Worm (Caenorhabditis elegans): ENCODE data around the gene K08C7.1.

K08C7.1 gene

DNA sequence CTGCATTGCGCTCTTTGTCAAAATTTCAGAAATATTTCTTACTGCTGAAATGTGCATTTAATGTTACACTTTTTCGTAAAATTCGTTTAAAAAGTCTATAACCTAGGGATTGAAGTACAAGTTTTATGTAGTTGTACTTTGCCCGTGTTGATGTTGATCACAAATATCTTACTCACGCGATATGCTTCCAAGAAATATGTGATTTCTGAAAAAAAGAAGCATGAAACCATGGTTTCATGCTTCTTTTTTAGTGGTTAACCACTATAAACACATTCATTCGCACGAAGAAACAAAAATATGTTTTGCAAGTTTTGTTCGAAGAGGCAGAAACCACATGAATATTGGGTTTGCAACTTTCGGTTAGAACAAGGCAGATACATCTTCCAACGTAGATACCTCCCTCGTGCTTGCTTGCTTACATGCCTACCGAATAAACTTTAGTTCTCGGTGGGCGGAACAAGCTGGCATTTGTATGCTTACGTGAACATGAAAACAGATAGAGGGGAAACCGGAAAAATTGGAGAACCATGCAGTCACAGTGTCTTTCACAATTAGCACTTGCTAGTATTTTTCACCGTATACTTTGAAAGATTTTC, 32.5 kb downstream of the K08C7.1 start, which contains the start of gene R102.3:
R102.3 (plus strand) TSS at position 546 of the 596 bp plus-strand sequence.
- peak; percentile 22 for TF ChIP-seq sox-4 (tag; optimal IDR thresholded peaks at IDR 0.05)
- peak; percentile 73 for TF ChIP-seq fkh-8 (tag; optimal IDR thresholded peaks at IDR 0.05)
- peak; percentile 41 for TF ChIP-seq nhr-47 (tag; optimal IDR thresholded peaks at IDR 0.05)
- peak; percentile 59 for TF ChIP-seq nhr-71 (tag; optimal IDR thresholded peaks at IDR 0.05)
- TF ChIP-seq lin-35 (GFP tag; optimal IDR thresholded peaks at IDR 0.05) = no peak
- TF ChIP-seq nhr-20 (tag; optimal IDR thresholded peaks at IDR 0.05) = no peak

DNA sequence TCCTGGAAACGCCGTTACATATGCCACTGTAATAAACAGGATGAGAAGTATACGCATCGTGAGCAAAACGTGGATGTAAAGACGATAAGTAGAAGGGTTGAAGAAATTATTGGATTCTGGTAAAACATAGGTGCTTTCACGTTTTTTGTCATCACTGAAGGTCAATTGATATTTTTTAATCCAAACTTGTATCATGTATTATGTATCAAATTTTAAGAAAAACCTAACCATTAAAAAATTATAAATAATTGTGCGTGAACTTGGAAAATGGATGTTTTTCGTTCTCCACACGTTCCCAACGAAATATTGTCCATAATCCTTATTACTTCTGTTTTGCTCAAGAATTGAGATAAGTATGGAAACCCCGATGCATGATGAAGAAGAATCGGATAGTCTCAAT, 33.5 kb downstream of the K08C7.1 start, which contains the start of gene R102.8:
R102.8 (minus strand) TSS at position 101 of the 400 bp plus-strand sequence.
- TF ChIP-seq nhr-20 (tag; optimal IDR thresholded peaks at IDR 0.05) = no peak

DNA sequence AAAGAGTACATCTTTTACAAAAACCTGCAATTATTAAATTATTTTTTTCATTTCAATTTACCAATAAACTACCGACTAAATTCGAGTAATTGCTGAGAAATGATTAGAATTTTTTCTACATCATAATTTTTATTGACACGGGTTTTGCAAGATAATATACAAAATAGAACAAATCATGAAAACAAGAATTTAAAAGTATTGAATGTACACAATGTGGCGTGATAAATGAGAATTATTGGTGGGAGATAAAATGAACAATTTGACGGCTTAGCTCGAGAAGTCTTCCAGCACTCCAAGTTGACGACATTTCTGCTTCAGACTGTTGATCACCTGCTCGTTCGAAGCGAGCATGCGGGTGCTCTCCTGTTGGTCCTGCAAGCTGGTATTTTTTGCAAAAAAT, 38.6 kb downstream of the K08C7.1 start, which contains the start of gene R102.4:
R102.4 (minus strand) TSS at position 101 of the 400 bp plus-strand sequence.
- TF ChIP-seq lin-35 (GFP tag; optimal IDR thresholded peaks at IDR 0.05) (no peak), nhr-85 (tag) (no peak), nhr-19 (GFP tag; conservative IDR thresholded peaks at IDR 0.05) (no peak), lin-39 (tag; optimal IDR thresholded peaks at IDR 0.05) (no peak), ztf-11 (tag; optimal IDR thresholded peaks at IDR 0.05) (no peak), egl-27 (tag; optimal IDR thresholded peaks at IDR 0.05) (no peak), sup-37 (GFP tag; optimal IDR thresholded peaks at IDR 0.05) (no peak), efl-3 (GFP tag; optimal IDR thresholded peaks at IDR 0.05) (no peak), efl-1 (optimal IDR thresholded peaks at IDR 0.05) (no peak), efl-1 (GFP tag; optimal IDR thresholded peaks at IDR 0.05 in 1 of 2) (no peak), F16B12.6 (tag; optimal IDR thresholded peaks at IDR 0.05) (no peak), lin-13 (GFP tag; optimal IDR thresholded peaks at IDR 0.05) (no peak), pag-3 (tag; optimal IDR thresholded peaks at IDR 0.05; ENCODE audit: borderline replicate concordance, insufficient read depth) (no peak), alr-1 (tag; optimal IDR thresholded peaks at IDR 0.05; ENCODE audit: borderline replicate concordance) (no peak), lin-14 (GFP tag; optimal IDR thresholded peaks at IDR 0.05) (no peak), ztf-4 (tag; optimal IDR thresholded peaks at IDR 0.05) (no peak)

DNA sequence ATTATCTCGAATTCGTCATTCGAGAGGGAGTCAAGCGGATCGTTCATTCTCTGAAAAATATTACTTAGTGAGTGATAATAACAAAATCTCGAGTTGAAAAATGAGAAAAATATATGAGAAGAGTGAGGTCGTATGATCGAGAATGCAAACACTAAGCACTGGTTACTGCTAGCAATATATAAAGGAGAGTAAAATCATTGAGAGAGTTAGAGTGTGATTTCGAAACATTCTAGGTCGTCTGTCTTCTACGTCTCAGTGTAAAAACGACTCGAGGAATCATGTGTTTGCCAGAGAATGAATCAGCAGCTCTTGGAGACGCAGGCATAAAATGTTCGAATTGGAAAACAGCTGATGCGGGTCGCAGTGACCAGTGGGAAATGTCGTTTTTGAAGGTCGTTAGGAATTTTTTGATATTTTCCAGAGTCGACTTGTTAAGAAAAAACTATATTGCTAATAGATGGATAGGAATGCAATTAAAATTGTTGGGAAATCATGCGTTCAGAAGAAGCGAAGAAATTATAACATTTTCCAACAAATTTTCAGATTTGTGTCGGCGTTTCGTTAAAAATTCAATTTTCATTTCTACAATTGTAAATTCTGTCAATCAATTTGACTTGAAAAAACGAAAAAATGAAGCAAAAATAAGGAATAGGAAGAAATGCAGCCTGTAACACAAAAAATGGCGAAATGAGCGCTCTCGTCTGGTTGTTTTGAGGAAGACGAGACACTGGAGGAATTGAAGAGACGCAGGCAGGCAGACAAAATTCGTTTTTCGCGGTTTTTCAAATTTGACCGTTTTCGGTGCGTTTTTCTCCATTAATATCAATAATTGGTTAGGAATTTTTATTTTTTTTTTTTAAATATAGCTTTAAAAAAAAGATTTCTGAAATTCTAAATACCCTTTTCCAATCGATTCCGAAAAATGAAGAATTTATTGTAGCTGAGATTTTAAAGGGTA, 40.7 kb downstream of the K08C7.1 start, which contains the start of gene allo-1:
allo-1 (minus strand) TSS at position 51 of the 958 bp plus-strand sequence.
- TF ChIP-seq ama-1 (optimal IDR thresholded peaks at IDR 0.05) = no peak
- no peak for TF ChIP-seq sup-37 (GFP tag; optimal IDR thresholded peaks at IDR 0.05)
- 0 out of 2 replicates have a peak, but pooled peaks have one; percentile 32 for TF ChIP-seq unc-98 (GFP tag; IDR thresholded peaks at IDR 0.05)
- peak; percentile 94 for TF ChIP-seq nhr-85 (tag)
- TF ChIP-seq lin-15B (tag; optimal IDR thresholded peaks at IDR 0.05) = no peak
- TF ChIP-seq fos-1 (tag; optimal IDR thresholded peaks at IDR 0.05) = peak; percentile 84
- peak; percentile 33 for TF ChIP-seq tbx-2 (tag; optimal IDR thresholded peaks at IDR 0.05)
- TF ChIP-seq egl-27 (tag; optimal IDR thresholded peaks at IDR 0.05) = peak in 1 of 2 experiments; percentile 52
- TF ChIP-seq dpl-1 (GFP tag; optimal IDR thresholded peaks at IDR 0.05) = peak; percentile 82 to 88 (median 85)
- TF ChIP-seq nhr-20 (tag; optimal IDR thresholded peaks at IDR 0.05) = peak; percentile 86
- peak; percentile 66 for TF ChIP-seq snpc-4 (tag; optimal IDR thresholded peaks at IDR 0.05)
- TF ChIP-seq lin-13 (GFP tag; optimal IDR thresholded peaks at IDR 0.05) = peak; percentile 53
- TF ChIP-seq C04F5.9 (tag; optimal IDR thresholded peaks at IDR 0.05) = no peak
- peak; percentile 29 for TF ChIP-seq pax-3 (tag; optimal IDR thresholded peaks at IDR 0.05)
- peak; percentile 44 for TF ChIP-seq swsn-7 (tag; optimal IDR thresholded peaks at IDR 0.05)
- peak; percentile 80 for TF ChIP-seq rnt-1 (tag; optimal IDR thresholded peaks at IDR 0.05)
- TF ChIP-seq unc-62 (GFP tag; optimal IDR thresholded peaks at IDR 0.05) = no peak
- peak in 1 of 3 experiments; percentile 77 for TF ChIP-seq ceh-82 (tag; optimal IDR thresholded peaks at IDR 0.05)
- TF ChIP-seq mdl-1 (tag; optimal IDR thresholded peaks at IDR 0.05) = peak in 1 of 2 experiments; percentile 83
- peak; percentile 97 for TF ChIP-seq lin-14 (GFP tag; optimal IDR thresholded peaks at IDR 0.05)
- peak; percentile 84 for TF ChIP-seq jun-1 (tag; optimal IDR thresholded peaks at IDR 0.05)
- TF ChIP-seq isw-1 (GFP tag; IDR thresholded peaks at IDR 0.05) = peak; percentile 7; the same call in 1 of the 2 replicates
- TF ChIP-seq fkh-4 (tag; optimal IDR thresholded peaks at IDR 0.05; ENCODE audit: borderline replicate concordance) = no peak
- peak; percentile 72 for TF ChIP-seq C16A3.4 (tag; optimal IDR thresholded peaks at IDR 0.05)
- TF ChIP-seq unc-86 (tag; optimal IDR thresholded peaks at IDR 0.05) = peak; percentile 23
- TF ChIP-seq mep-1 (tag; optimal IDR thresholded peaks at IDR 0.05) = peak; percentile 67
- peak; percentile 87 for TF ChIP-seq nhr-71 (tag; optimal IDR thresholded peaks at IDR 0.05)
- TF ChIP-seq nhr-77 (tag; optimal IDR thresholded peaks at IDR 0.05) = peak; percentile 32
- peak; percentile 68 for TF ChIP-seq fkh-8 (tag; optimal IDR thresholded peaks at IDR 0.05)
- peak; percentile 53 for TF ChIP-seq nhr-47 (tag; optimal IDR thresholded peaks at IDR 0.05)
